Worm (Caenorhabditis elegans): ENCODE measurements around the gene metl-13.
"Not testable (repeated sequence)": the region's sequence is repeated elsewhere in the genome, so short reads cannot be mapped to it uniquely, and the experiment has no call there.

The metl-13 gene

ce11 chrIV:6588080-6588613 lies 46.7 kb upstream of the metl-13 start:
- TF ChIP-seq lin-38 (GFP tag; IDR thresholded peaks at IDR 0.05) (0 out of 2 replicates have a peak, but pooled peaks have one; percentile 14), snpc-1.2 (GFP tag; IDR thresholded peaks at IDR 0.05) (peak; percentile 51; the same call in 1 of the 2 replicates), snpc-4 (tag; optimal IDR thresholded peaks at IDR 0.05) (no peak)

- TF ChIP-seq nhr-28 (tag; optimal IDR thresholded peaks at IDR 0.05): peak; percentile 50
- TF ChIP-seq attf-4 (tag; optimal IDR thresholded peaks at IDR 0.05): no peak
- no peak for TF ChIP-seq dmd-9 (GFP tag; IDR thresholded peaks at IDR 0.05)
- no peak for TF ChIP-seq madf-5 (GFP tag; IDR thresholded peaks at IDR 0.05)
- TF ChIP-seq nhr-10 (tag; optimal IDR thresholded peaks at IDR 0.05): no peak
- TF ChIP-seq dmd-6 (GFP tag; IDR thresholded peaks at IDR 0.05): peak; percentile 73
- TF ChIP-seq Y48G9A.11 (GFP tag; IDR thresholded peaks at IDR 0.05): no peak
- no peak for TF ChIP-seq pha-4 (GFP tag; IDR thresholded peaks at IDR 0.05)
- TF ChIP-seq pha-4 (tag; optimal IDR thresholded peaks at IDR 0.05): no peak
- TF ChIP-seq pqm-1 (tag; optimal IDR thresholded peaks at IDR 0.05): peak; percentile 80
- no peak for TF ChIP-seq daf-16 (GFP tag; optimal IDR thresholded peaks at IDR 0.05)
- TF ChIP-seq daf-16 (tag; optimal IDR thresholded peaks at IDR 0.05): peak; percentile 33
- no peak for TF ChIP-seq ZK546.5 (tag; optimal IDR thresholded peaks at IDR 0.05)
- TF ChIP-seq unc-62 (GFP tag; optimal IDR thresholded peaks at IDR 0.05 in 1 of 2): no peak
- no peak for TF ChIP-seq unc-62 (tag; optimal IDR thresholded peaks at IDR 0.05)
- TF ChIP-seq fkh-10 (GFP tag; optimal IDR thresholded peaks at IDR 0.05): no peak
- no peak for TF ChIP-seq tag-97 (GFP tag; IDR thresholded peaks at IDR 0.05)
- peak; percentile 65 for TF ChIP-seq php-3 (GFP tag; IDR thresholded peaks at IDR 0.05)
These were observed 44.9 kb upstream of the metl-13 start, which contains the start of the genes lec-11 and irld-7 for ce11 chrIV:6590029-6590428. TSS of gene lec-11 (minus strand) at chrIV:6590154. TSS of gene irld-7 (plus strand) at chrIV:6590360.

- TF ChIP-seq lin-29 (GFP tag; IDR thresholded peaks at IDR 0.05); aha-1 (tag); nhr-237 (tag; optimal IDR thresholded peaks at IDR 0.05): not testable (repeated sequence)
These were observed 43.7 kb upstream of the metl-13 start, which contains the start of the genes nspb-1 and nspb-2 for ce11 chrIV:6591010-6591746. TSS of gene nspb-1 (minus strand) at chrIV:6591110. TSS of gene nspb-2 (plus strand) at chrIV:6591696.

ce11 chrIV:6594871-6595270 lies 40.0 kb upstream of the metl-13 start, which contains the start of gene nspb-3:
TSS of gene nspb-3 (minus strand) at chrIV:6594971.
- not testable (repeated sequence) for TF ChIP-seq arid-1 (GFP tag; conservative IDR thresholded peaks at IDR 0.05); fos-1 (tag; optimal IDR thresholded peaks at IDR 0.05); mes-2 (tag; optimal IDR thresholded peaks at IDR 0.05; ENCODE audit: poor library complexity, severe bottlenecking)

ce11 chrIV:6595912-6596311 lies 39.0 kb upstream of the metl-13 start, which contains the start of gene F38A5.22:
TSS of gene F38A5.22 (minus strand) at chrIV:6595940.
- TF ChIP-seq unc-62 (GFP tag; optimal IDR thresholded peaks at IDR 0.05 in 1 of 2) (peak in 1 of 2 experiments; percentile 95), unc-62 (tag; optimal IDR thresholded peaks at IDR 0.05) (no peak), ceh-20 (GFP tag; IDR thresholded peaks at IDR 0.05) (no peak)

ce11 chrIV:6597298-6597697 lies 37.6 kb upstream of the metl-13 start, which contains the start of gene F38A5.6:
TSS of gene F38A5.6 (minus strand) at chrIV:6597398.
- TF ChIP-seq aha-1 (tag): peak; percentile 22
- no peak for TF ChIP-seq nhr-28 (tag; optimal IDR thresholded peaks at IDR 0.05)
- TF ChIP-seq skn-1 (tag; optimal IDR thresholded peaks at IDR 0.05): no peak

Data from whole organism, L4 larva.